Fruit fly (Drosophila melanogaster) whole organism, pupa: Measurements from ENCODE around the gene kst.

Experiments
- CG14655 ChIP-seq: fragments of 200-800 bp; sonication (Bioruptor generic); optimal IDR thresholded peaks from 3 replicates; lab custom pipeline; 2017; ENCODE audit warnings: mild to moderate bottlenecking, missing biosample characterization, missing genetic modification reagents, missing genetic modification characterization
- CG17806 ChIP-seq: fragments of 200-800 bp; sonication (Bioruptor generic); optimal IDR thresholded peaks from 2 replicates; lab custom pipeline; 2018; ENCODE audit warnings: missing biosample characterization, mild to moderate bottlenecking, missing genetic modification characterization, moderate library complexity

DNA sequence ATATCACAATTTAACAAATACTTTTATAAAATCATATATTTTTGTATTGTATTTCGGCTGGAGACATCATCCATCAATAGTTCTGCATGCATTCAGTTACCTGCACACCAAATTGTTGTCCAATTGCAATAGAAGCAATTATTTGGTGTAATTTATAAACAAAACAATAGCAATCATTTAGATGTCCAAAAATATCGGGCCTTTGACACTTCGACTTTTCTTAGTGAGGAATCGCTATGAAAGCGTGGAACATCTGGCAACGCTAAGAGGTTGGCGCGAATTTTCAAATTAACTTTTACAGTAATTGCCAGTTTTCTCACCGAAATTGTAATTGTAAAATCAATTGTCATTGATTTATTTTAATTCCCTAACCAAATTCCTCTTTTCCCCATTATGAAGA is 1.9 kb upstream of the kst start, which contains the start of gene CG14969:
- no peak for TF ChIP-seq CG17806
- TF ChIP-seq CG14655, result no peak
